Fruit fly (Drosophila melanogaster) whole organism, pupa: ENCODE measurements around the gene CG4615.

Experiments used
- CG10348 ChIP-seq: fragments of 200-800 bp; sonication (Bioruptor generic); IDR thresholded peaks from 2 replicates; pipeline ENCODE4 v1.3.6; 2022; ENCODE audit warnings: missing biosample characterization, missing genetic modification characterization
- CG12605 ChIP-seq: fragments of 200-800 bp; sonication (Bioruptor generic); IDR thresholded peaks from 2 replicates; pipeline ENCODE4 v1.3.6; 2022; ENCODE audit warnings: missing biosample characterization, missing genetic modification characterization
- CG13204 ChIP-seq: fragments of 200-800 bp; sonication (Bioruptor generic); optimal IDR thresholded peaks from 2 replicates; lab custom pipeline; 2018; ENCODE audit warnings: missing biosample characterization, mild to moderate bottlenecking, missing genetic modification characterization, moderate library complexity
- CG14655 ChIP-seq: fragments of 200-800 bp; sonication (Bioruptor generic); optimal IDR thresholded peaks from 3 replicates; lab custom pipeline; 2017; ENCODE audit warnings: mild to moderate bottlenecking, missing biosample characterization, missing genetic modification reagents, missing genetic modification characterization
- CG15710 ChIP-seq: fragments of 200-800 bp; sonication (Bioruptor generic); optimal IDR thresholded peaks from 2 replicates; lab custom pipeline; 2018; ENCODE audit warnings: missing biosample characterization, mild to moderate bottlenecking, missing genetic modification characterization, moderate library complexity
- CG17806 ChIP-seq: fragments of 200-800 bp; sonication (Bioruptor generic); optimal IDR thresholded peaks from 2 replicates; lab custom pipeline; 2018; ENCODE audit warnings: missing biosample characterization, mild to moderate bottlenecking, missing genetic modification characterization, moderate library complexity
- CG32121 ChIP-seq: fragments of 200-800 bp; sonication (Bioruptor generic); IDR thresholded peaks from 2 replicates; pipeline ENCODE4 v1.3.6; 2022; ENCODE audit warnings: missing biosample characterization, missing genetic modification characterization
- CG34367 ChIP-seq: fragments of 200-800 bp; sonication (Bioruptor generic); optimal IDR thresholded peaks from 2 replicates; lab custom pipeline; 2018; ENCODE audit warnings: missing biosample characterization, mild to moderate bottlenecking, missing genetic modification characterization
- CG4496 ChIP-seq: fragments of 200-800 bp; sonication (Bioruptor generic); IDR thresholded peaks from 3 replicates; pipeline ENCODE4 v1.3.6; 2022; ENCODE audit warnings: missing biosample characterization, missing genetic modification characterization
- CG8159 ChIP-seq: fragments of 200-800 bp; sonication (Bioruptor generic); optimal IDR thresholded peaks from 3 replicates; lab custom pipeline; 2018; ENCODE audit warnings: missing biosample characterization, mild to moderate bottlenecking, missing genetic modification characterization, moderate library complexity
- CG8301 ChIP-seq: fragments of 200-800 bp; sonication (Bioruptor generic); optimal IDR thresholded peaks from 2 replicates; lab custom pipeline; 2018; ENCODE audit warnings: missing biosample characterization, mild to moderate bottlenecking, missing genetic modification characterization
- CG9948 ChIP-seq: fragments of 200-800 bp; sonication (Bioruptor generic); optimal IDR thresholded peaks from 2 replicates; lab custom pipeline; 2018; ENCODE audit warnings: missing biosample characterization, mild to moderate bottlenecking, missing genetic modification characterization, moderate library complexity
- D1 ChIP-seq: fragments of 200-800 bp; sonication (Bioruptor generic); optimal IDR thresholded peaks from 2 replicates; lab custom pipeline; 2018; ENCODE audit warnings: missing biosample characterization, mild to moderate bottlenecking, missing genetic modification characterization, moderate library complexity
- EcR ChIP-seq: fragments of 200-800 bp; sonication (Bioruptor generic); optimal IDR thresholded peaks from 3 replicates; lab custom pipeline; 2019; ENCODE audit warnings: missing biosample characterization, missing genetic modification characterization, mild to moderate bottlenecking, moderate library complexity, missing genetic modification reagents
- Ets98B ChIP-seq: fragments of 200-800 bp; sonication (Bioruptor generic); IDR thresholded peaks from 2 replicates; pipeline ENCODE4 v1.3.6; 2022; ENCODE audit warnings: missing biosample characterization, missing genetic modification characterization
- Pif1A ChIP-seq: fragments of 200-800 bp; sonication (Bioruptor generic); optimal IDR thresholded peaks from 3 replicates; lab custom pipeline; 2016; ENCODE audit warnings: missing biosample characterization, missing genetic modification characterization
- Pif1B ChIP-seq: fragments of 200-800 bp; sonication (Bioruptor generic); optimal IDR thresholded peaks from 3 replicates; lab custom pipeline; 2016; ENCODE audit warnings: missing biosample characterization, missing genetic modification characterization
- Snoo ChIP-seq: fragments of 200-800 bp; sonication (Bioruptor generic); optimal IDR thresholded peaks from 3 replicates; lab custom pipeline; 2017; ENCODE audit warnings: missing biosample characterization, mild to moderate bottlenecking, missing genetic modification characterization, inconsistent platforms
- fd96Ca ChIP-seq: fragments of 200-800 bp; sonication (Bioruptor generic); IDR thresholded peaks from 3 replicates; pipeline ENCODE4 v1.3.6; 2022; ENCODE audit warnings: missing biosample characterization, missing genetic modification characterization
- gl ChIP-seq: fragments of 200-800 bp; sonication (Bioruptor generic); optimal IDR thresholded peaks from 2 replicates; lab custom pipeline; 2018; ENCODE audit warnings: missing biosample characterization, mild to moderate bottlenecking, missing genetic modification characterization
- rn ChIP-seq: fragments of 200-800 bp; sonication (Bioruptor generic); IDR thresholded peaks from 2 replicates; pipeline ENCODE4 v1.3.6; 2022; ENCODE audit warnings: missing biosample characterization, missing genetic modification characterization

Gene CG4615

dm6 chrX:7094169-7094568 is 7.9 kb downstream of the CG4615 start:
- no peak for TF ChIP-seq CG12605 (GFP tag; lab: Robert Waterston, UW)
- no peak for TF ChIP-seq CG4496 (GFP tag; lab: Robert Waterston, UW)
- TF ChIP-seq CG32121 (GFP tag; lab: Robert Waterston, UW): no peak
- TF ChIP-seq Ets98B (GFP tag; lab: Robert Waterston, UW): no peak
- no peak for TF ChIP-seq CG15710 (tag; lab: Kevin White, UChicago)
- no peak for TF ChIP-seq D1 (tag; lab: Kevin White, UChicago)
- no peak for TF ChIP-seq Pif1A
- no peak for TF ChIP-seq fd96Ca (GFP tag; lab: Robert Waterston, UW)
- no peak for TF ChIP-seq Snoo (tag; lab: Kevin White, UChicago)
- TF ChIP-seq CG8301 (tag; lab: Kevin White, UChicago): no peak

- no peak for TF ChIP-seq CG14655
- no peak for TF ChIP-seq CG15710 (tag; lab: Kevin White, UChicago)
- TF ChIP-seq CG34367 (tag; lab: Kevin White, UChicago): no peak
- no peak for TF ChIP-seq CG13204 (GFP tag; lab: Kevin White, UChicago)
- no peak for TF ChIP-seq EcR
- no peak for TF ChIP-seq Pif1A
- no peak for TF ChIP-seq CG4496 (GFP tag; lab: Robert Waterston, UW)
- TF ChIP-seq CG9948: no peak
- no peak for TF ChIP-seq CG10348 (GFP tag; lab: Robert Waterston, UW)
- no peak for TF ChIP-seq Snoo (tag; lab: Kevin White, UChicago)
- TF ChIP-seq CG17806 (tag; lab: Kevin White, UChicago): no peak
- no peak for TF ChIP-seq CG8159 (tag; lab: Kevin White, UChicago)
- TF ChIP-seq Ets98B (GFP tag; lab: Robert Waterston, UW): no peak
- TF ChIP-seq Pif1B: no peak
- TF ChIP-seq fd96Ca (GFP tag; lab: Robert Waterston, UW): no peak
- TF ChIP-seq CG12605 (GFP tag; lab: Robert Waterston, UW): no peak
- no peak for TF ChIP-seq D1 (tag; lab: Kevin White, UChicago)
- TF ChIP-seq CG8301 (tag; lab: Kevin White, UChicago): no peak
- TF ChIP-seq gl (tag; lab: Kevin White, UChicago): no peak
Measured at dm6 chrX:7091909-7092308, 10.2 kb downstream of the CG4615 start.

dm6 chrX:7086539-7086938 is 15.6 kb downstream of the CG4615 start:
- TF ChIP-seq Pif1A (peak; percentile 48), CG4496 (GFP tag; lab: Robert Waterston, UW) (no peak), CG15710 (tag; lab: Kevin White, UChicago) (no peak), CG32121 (GFP tag; lab: Robert Waterston, UW) (peak; percentile 50; the same call in 1 of the 2 replicates), CG17806 (tag; lab: Kevin White, UChicago) (peak; percentile 39), CG8301 (tag; lab: Kevin White, UChicago) (peak; percentile 4), CG12605 (GFP tag; lab: Robert Waterston, UW) (no peak)

dm6 chrX:7082407-7082806 is 19.7 kb downstream of the CG4615 start:
- TF ChIP-seq EcR: no peak
- TF ChIP-seq CG13204 (GFP tag; lab: Kevin White, UChicago): no peak
- TF ChIP-seq CG15710 (tag; lab: Kevin White, UChicago): no peak
- TF ChIP-seq D1 (tag; lab: Kevin White, UChicago): no peak

dm6 chrX:7074316-7074925 is 27.7 kb downstream of the CG4615 start:
- TF ChIP-seq D1 (tag; lab: Kevin White, UChicago) (no peak), CG15710 (tag; lab: Kevin White, UChicago) (no peak), CG14655 (no peak), Ets98B (GFP tag; lab: Robert Waterston, UW) (no peak), CG8159 (tag; lab: Kevin White, UChicago) (no peak), gl (tag; lab: Kevin White, UChicago) (no peak), Pif1A (no peak), Snoo (tag; lab: Kevin White, UChicago) (no peak), CG8301 (tag; lab: Kevin White, UChicago) (no peak), Pif1B (no peak), EcR (no peak), CG13204 (GFP tag; lab: Kevin White, UChicago) (no peak), CG10348 (GFP tag; lab: Robert Waterston, UW) (no peak), fd96Ca (GFP tag; lab: Robert Waterston, UW) (no peak), CG17806 (tag; lab: Kevin White, UChicago) (no peak), CG4496 (GFP tag; lab: Robert Waterston, UW) (no peak), CG12605 (GFP tag; lab: Robert Waterston, UW) (no peak), CG34367 (tag; lab: Kevin White, UChicago) (no peak), rn (no peak), CG9948 (no peak)

dm6 chrX:7073234-7073878 is 28.7 kb downstream of the CG4615 start:
- no peak for TF ChIP-seq CG4496 (GFP tag; lab: Robert Waterston, UW)
- no peak for TF ChIP-seq CG12605 (GFP tag; lab: Robert Waterston, UW)
- no peak for TF ChIP-seq CG32121 (GFP tag; lab: Robert Waterston, UW)
- TF ChIP-seq EcR: no peak
- no peak for TF ChIP-seq Pif1B
- no peak for TF ChIP-seq CG8301 (tag; lab: Kevin White, UChicago)
- no peak for TF ChIP-seq Ets98B (GFP tag; lab: Robert Waterston, UW)
- TF ChIP-seq Snoo (tag; lab: Kevin White, UChicago): no peak
- TF ChIP-seq, all 21 proteins: peak for 0
